Fruit fly (Drosophila melanogaster) whole organism, prepupa: ENCODE results near the gene Mur2B.
A peak's percentile ranks its signal among the peaks of the same experiment; 100 is the strongest.

Source experiments
- Blimp-1 ChIP-seq: fragments of 200-800 bp; sonication (Bioruptor generic); optimal IDR thresholded peaks from 3 replicates; lab custom pipeline; 2017; ENCODE audit warnings: missing biosample characterization, missing genetic modification characterization, mild to moderate bottlenecking, moderate library complexity, missing genetic modification reagents
- CG10631 ChIP-seq: fragments of 200-800 bp; sonication (Bioruptor generic); optimal IDR thresholded peaks from 2 replicates; lab custom pipeline; 2016; ENCODE audit warnings: missing biosample characterization, missing genetic modification characterization
- CG10669 ChIP-seq: fragments of 200-800 bp; sonication (Bioruptor generic); optimal IDR thresholded peaks from 3 replicates; lab custom pipeline; 2018; ENCODE audit warnings: missing biosample characterization, mild to moderate bottlenecking, missing genetic modification characterization, moderate library complexity
- CG11294 ChIP-seq: fragments of 200-800 bp; sonication (Bioruptor generic); IDR thresholded peaks from 2 replicates; pipeline ENCODE4 v1.3.6; 2022; ENCODE audit warnings: missing biosample characterization, missing genetic modification characterization
- CG11762 ChIP-seq: fragments of 200-800 bp; sonication (Bioruptor generic); optimal IDR thresholded peaks from 3 replicates; lab custom pipeline; 2016; ENCODE audit warnings: missing biosample characterization, missing genetic modification characterization; ENCODE audit not compliant: insufficient read depth
- CG11902 ChIP-seq: fragments of 200-800 bp; sonication (Bioruptor generic); optimal IDR thresholded peaks from 3 replicates; lab custom pipeline; 2016; ENCODE audit warnings: missing biosample characterization, missing genetic modification characterization
- CG1621 ChIP-seq: fragments of 200-800 bp; sonication (Bioruptor generic); optimal IDR thresholded peaks from 3 replicates; lab custom pipeline; 2018; ENCODE audit warnings: missing biosample characterization, mild to moderate bottlenecking, missing genetic modification characterization
- CG31627 ChIP-seq: fragments of 200-800 bp; sonication (Bioruptor generic); optimal IDR thresholded peaks from 3 replicates; lab custom pipeline; 2016; ENCODE audit warnings: missing biosample characterization, missing genetic modification characterization
- CG32006 ChIP-seq: fragments of 200-800 bp; sonication (Bioruptor generic); optimal IDR thresholded peaks from 3 replicates; lab custom pipeline; 2017; ENCODE audit warnings: missing biosample characterization, mild to moderate bottlenecking, missing genetic modification characterization
- CG34406 ChIP-seq: fragments of 200-800 bp; sonication (Bioruptor generic); optimal IDR thresholded peaks from 3 replicates; lab custom pipeline; 2016; ENCODE audit warnings: missing biosample characterization, missing genetic modification characterization
- CG3919 ChIP-seq: fragments of 200-800 bp; sonication (Bioruptor generic); optimal IDR thresholded peaks from 3 replicates; lab custom pipeline; 2016; ENCODE audit warnings: missing biosample characterization, missing genetic modification characterization
- CG6163 ChIP-seq: fragments of 200-800 bp; sonication (Bioruptor generic); IDR thresholded peaks from 3 replicates; pipeline ENCODE4 v1.3.6; 2022; ENCODE audit warnings: missing biosample characterization, missing genetic modification characterization
- CG6808 ChIP-seq: fragments of 200-800 bp; sonication (Bioruptor generic); optimal IDR thresholded peaks from 3 replicates; lab custom pipeline; 2017; ENCODE audit warnings: missing biosample characterization, missing genetic modification characterization, mild to moderate bottlenecking, moderate library complexity, missing genetic modification reagents
- CG6854 ChIP-seq: fragments of 200-800 bp; sonication (Bioruptor generic); optimal IDR thresholded peaks from 2 replicates; lab custom pipeline; 2017; ENCODE audit warnings: missing biosample characterization, mild to moderate bottlenecking, missing genetic modification characterization
- CG8319 ChIP-seq: fragments of 200-800 bp; sonication (Bioruptor generic); optimal IDR thresholded peaks from 3 replicates; lab custom pipeline; 2016; ENCODE audit warnings: missing biosample characterization, missing genetic modification characterization
- CG8632 ChIP-seq: fragments of 200-800 bp; sonication (Bioruptor generic); optimal IDR thresholded peaks from 3 replicates; lab custom pipeline; 2016; ENCODE audit warnings: missing biosample characterization, missing genetic modification characterization
- Eip75B ChIP-seq: fragments of 200-800 bp; sonication (Bioruptor generic); optimal IDR thresholded peaks from 3 replicates; lab custom pipeline; 2016; ENCODE audit warnings: missing biosample characterization, missing genetic modification characterization
- Eip78C ChIP-seq: fragments of 200-800 bp; sonication (Bioruptor generic); peaks from one replicate; lab custom pipeline; 2016; ENCODE audit warnings: missing biosample characterization, missing genetic modification characterization
- Eip93F ChIP-seq: fragments of 200-800 bp; sonication (Bioruptor generic); optimal IDR thresholded peaks from 2 replicates; lab custom pipeline; 2016; ENCODE audit warnings: missing biosample characterization, mild to moderate bottlenecking, missing genetic modification characterization
- Ets96B ChIP-seq: fragments of 200-800 bp; optimal IDR thresholded peaks from 2 replicates; lab custom pipeline; 2019; ENCODE audit warnings: missing biosample characterization, mild to moderate bottlenecking, missing genetic modification characterization, moderate library complexity
- Gug ChIP-seq: fragments of 200-800 bp; sonication (Bioruptor generic); IDR thresholded peaks from 2 replicates; pipeline ENCODE4 v1.3.6; 2022; ENCODE audit warnings: missing biosample characterization, missing genetic modification characterization
- Hr38 ChIP-seq: sonication (Bioruptor generic); optimal IDR thresholded peaks from 2 replicates; lab custom pipeline; 2016; ENCODE audit warnings: missing biosample characterization, missing genetic modification characterization
- Lpt ChIP-seq: fragments of 200-800 bp; sonication (Bioruptor generic); optimal IDR thresholded peaks from 3 replicates; lab custom pipeline; 2016; ENCODE audit warnings: missing biosample characterization, missing genetic modification characterization
- Met ChIP-seq: fragments of 200-800 bp; sonication (Bioruptor generic); optimal IDR thresholded peaks from 3 replicates; lab custom pipeline; 2016; ENCODE audit warnings: missing biosample characterization, missing genetic modification characterization
- OdsH ChIP-seq: fragments of 200-800 bp; sonication (Bioruptor generic); optimal IDR thresholded peaks from 3 replicates; lab custom pipeline; 2016; ENCODE audit warnings: missing biosample characterization, missing genetic modification characterization
- Smox ChIP-seq: fragments of 200-800 bp; sonication (Bioruptor generic); optimal IDR thresholded peaks from 3 replicates; lab custom pipeline; 2016; ENCODE audit warnings: missing biosample characterization, missing genetic modification characterization
- cyc ChIP-seq: fragments of 200-800 bp; sonication (Bioruptor generic); optimal IDR thresholded peaks from 3 replicates; lab custom pipeline; 2016; ENCODE audit warnings: missing biosample characterization, missing genetic modification characterization
- dsx ChIP-seq: fragments of 200-800 bp; optimal IDR thresholded peaks from 3 replicates; lab custom pipeline; 2019; ENCODE audit warnings: missing biosample characterization, mild to moderate bottlenecking, missing genetic modification characterization, moderate library complexity; ENCODE audit not compliant: poor library complexity, severe bottlenecking
- eg ChIP-seq: fragments of 200-800 bp; sonication (Bioruptor generic); IDR thresholded peaks from 3 replicates; pipeline ENCODE4 v1.3.6; 2022; ENCODE audit warnings: missing biosample characterization, missing genetic modification characterization
- fkh ChIP-seq: fragments of 200-800 bp; sonication (Bioruptor generic); optimal IDR thresholded peaks from 3 replicates; lab custom pipeline; 2017; ENCODE audit warnings: missing biosample characterization, mild to moderate bottlenecking, missing genetic modification characterization, moderate library complexity
- net ChIP-seq: fragments of 200-800 bp; sonication (Bioruptor generic); optimal IDR thresholded peaks from 3 replicates; lab custom pipeline; 2016; ENCODE audit warnings: missing biosample characterization, missing genetic modification characterization
- pdm3 ChIP-seq: fragments of 200-800 bp; sonication (Bioruptor generic); optimal IDR thresholded peaks from 3 replicates; lab custom pipeline; 2016; ENCODE audit warnings: missing biosample characterization, missing genetic modification characterization
- salr ChIP-seq, 2 experiments: fragments of 200-800 bp; sonication (Bioruptor generic); optimal IDR thresholded peaks; 3 replicates each; lab custom pipeline; 2016 to 2018; ENCODE audit warnings: missing biosample characterization in 2 of 2, missing genetic modification characterization in 2 of 2, mild to moderate bottlenecking in 1 of 2
- spab ChIP-seq: fragments of 200-800 bp; sonication (Bioruptor generic); optimal IDR thresholded peaks from 2 replicates; lab custom pipeline; 2017; ENCODE audit warnings: missing biosample characterization, mild to moderate bottlenecking, missing genetic modification characterization, missing genetic modification reagents
- svp ChIP-seq: fragments of 200-800 bp; sonication (Bioruptor generic); peaks from one replicate; lab custom pipeline; 2016; ENCODE audit warnings: missing biosample characterization, missing genetic modification characterization
- topi ChIP-seq: fragments of 200-800 bp; sonication (Bioruptor generic); optimal IDR thresholded peaks from 3 replicates; lab custom pipeline; 2016; ENCODE audit warnings: missing biosample characterization, missing genetic modification characterization
- vri ChIP-seq: fragments of 200-800 bp; sonication (Bioruptor generic); optimal IDR thresholded peaks from 3 replicates; lab custom pipeline; 2016; ENCODE audit warnings: missing biosample characterization, mild to moderate bottlenecking, missing genetic modification characterization

The Mur2B gene

dm6 chrX:1625142-1625541 is 43.4 kb downstream of the Mur2B start:
- no peak for TF ChIP-seq topi (GFP tag; lab: Kevin White, UChicago)
- no peak for TF ChIP-seq pdm3

- TF ChIP-seq cyc (GFP tag; lab: Kevin White, UChicago) = no peak
- no peak for TF ChIP-seq CG6854 (GFP tag; lab: Kevin White, UChicago)
- no peak for TF ChIP-seq CG3919 (GFP tag; lab: Kevin White, UChicago)
- TF ChIP-seq CG8319 = no peak
- no peak for TF ChIP-seq CG1621 (tag; lab: Kevin White, UChicago)
- TF ChIP-seq spab (GFP tag; lab: Kevin White, UChicago) = no peak
- no peak for TF ChIP-seq topi (GFP tag; lab: Kevin White, UChicago)
- TF ChIP-seq vri = no peak
- no peak for TF ChIP-seq Hr38 (GFP tag; lab: Kevin White, UChicago)
- no peak for TF ChIP-seq Eip78C (GFP tag; lab: Kevin White, UChicago)
- TF ChIP-seq CG11762 (GFP tag; lab: Kevin White, UChicago) = no peak
- no peak for TF ChIP-seq dsx (GFP tag; lab: Kevin White, UChicago)
- no peak for TF ChIP-seq OdsH
- TF ChIP-seq fkh (GFP tag; lab: Kevin White, UChicago) = no peak
- TF ChIP-seq Gug (GFP tag; lab: Robert Waterston, UW) = no peak
- TF ChIP-seq CG10631 = no peak
- TF ChIP-seq CG6163 = no peak
- TF ChIP-seq CG6808 (GFP tag; lab: Kevin White, UChicago) = no peak
- no peak for TF ChIP-seq CG8632 (GFP tag; lab: Kevin White, UChicago)
- TF ChIP-seq salr (GFP tag; optimal IDR thresholded peaks at IDR 0.05; lab: Kevin White, UChicago) = no peak
These were observed 44.9 kb downstream of the Mur2B start for dm6 chrX:1623655-1624054.

- TF ChIP-seq CG34406 (no peak), CG32006 (GFP tag; lab: Kevin White, UChicago) (no peak), Lpt (GFP tag; lab: Kevin White, UChicago) (peak; percentile 3), vri (peak; percentile 16), fkh (GFP tag; lab: Kevin White, UChicago) (no peak), Ets96B (no peak), Eip93F (GFP tag; lab: Kevin White, UChicago) (no peak), Eip75B (no peak), topi (GFP tag; lab: Kevin White, UChicago) (no peak), CG6854 (GFP tag; lab: Kevin White, UChicago) (peak; percentile 36), net (GFP tag; lab: Kevin White, UChicago) (peak; percentile 3), Blimp-1 (GFP tag; lab: Kevin White, UChicago) (peak; percentile 73), Eip78C (GFP tag; lab: Kevin White, UChicago) (peak; percentile 51), svp (GFP tag; lab: Kevin White, UChicago) (peak; percentile 30), CG8319 (no peak), CG10669 (no peak), eg (no peak)
These were observed 45.4 kb downstream of the Mur2B start for dm6 chrX:1623163-1623562.

dm6 chrX:1621399-1621798 is 47.2 kb downstream of the Mur2B start:
- TF ChIP-seq CG11902 (GFP tag; lab: Kevin White, UChicago) (no peak), vri (no peak), dsx (GFP tag; lab: Kevin White, UChicago) (no peak), OdsH (no peak), Eip75B (no peak), Eip78C (GFP tag; lab: Kevin White, UChicago) (no peak), CG32006 (GFP tag; lab: Kevin White, UChicago) (no peak), CG31627 (GFP tag; lab: Kevin White, UChicago) (no peak), CG1621 (tag; lab: Kevin White, UChicago) (no peak), CG11294 (no peak), CG6163 (no peak), Smox (GFP tag; lab: Kevin White, UChicago) (no peak), Met (GFP tag; lab: Kevin White, UChicago) (no peak)
